Worm (Caenorhabditis elegans) whole organism, young adult: ENCODE measurements around the gene rpl-29.
A peak's percentile ranks its signal among the peaks of the same experiment; 100 is the strongest.
"Not testable (repeated sequence)": the region's sequence is repeated elsewhere in the genome, so short reads cannot be mapped to it uniquely, and the experiment has no call there.

Source experiments
- B0035.1 ChIP-seq: sonication (generic microtip); optimal IDR thresholded peaks from 2 replicates; lab custom pipeline; 2016; ENCODE audit warnings: missing genetic modification characterization, mild to moderate bottlenecking, missing compliant biosample characterization, missing genotype, missing genetic modification reagents
- F22D6.2 ChIP-seq: sonication (generic microtip); optimal IDR thresholded peaks from 2 replicates; lab custom pipeline; 2016; ENCODE audit warnings: mild to moderate bottlenecking, missing genetic modification characterization, missing compliant biosample characterization
- F57C9.4 ChIP-seq: sonication (generic microtip); optimal IDR thresholded peaks from 2 replicates; lab custom pipeline; 2017; ENCODE audit warnings: mild to moderate bottlenecking, missing genetic modification characterization, missing compliant biosample characterization
- Y79H2A.3 ChIP-seq: fragments of 200-800 bp; sonication (Bioruptor generic); conservative IDR thresholded peaks from 2 replicates; pipeline ENCODE4 v1.3.6; 2022; ENCODE audit warnings: missing genetic modification reagents, missing genetic modification characterization, missing compliant biosample characterization
- Y95B8A.8 ChIP-seq: fragments of 200-800 bp; sonication (Bioruptor generic); IDR thresholded peaks from 2 replicates; pipeline ENCODE4 v1.3.6; 2022; ENCODE audit warnings: missing genetic modification reagents, missing genetic modification characterization, missing compliant biosample characterization
- athp-1 ChIP-seq: sonication (generic microtip); optimal IDR thresholded peaks from 2 replicates; lab custom pipeline; 2017; ENCODE audit warnings: mild to moderate bottlenecking, missing genetic modification characterization, missing compliant biosample characterization
- attf-6 ChIP-seq: fragments of 200-800 bp; sonication (Bioruptor generic); IDR thresholded peaks from 2 replicates; pipeline ENCODE4 v1.3.6; 2022; ENCODE audit warnings: missing genetic modification reagents, missing genetic modification characterization, missing compliant biosample characterization
- bed-1 ChIP-seq: fragments of 200-800 bp; sonication (Bioruptor generic); IDR thresholded peaks from 2 replicates; pipeline ENCODE4 v1.3.6; 2022; ENCODE audit warnings: missing genetic modification reagents, missing genetic modification characterization, missing compliant biosample characterization
- bed-2 ChIP-seq: fragments of 200-800 bp; sonication (Bioruptor generic); IDR thresholded peaks from 2 replicates; pipeline ENCODE4 v1.3.6; 2022; ENCODE audit warnings: missing genetic modification reagents, missing genetic modification characterization, missing compliant biosample characterization
- ceh-100 ChIP-seq: fragments of 200-800 bp; sonication (Bioruptor generic); IDR thresholded peaks from 2 replicates; pipeline ENCODE4 v1.3.6; 2022; ENCODE audit warnings: missing genetic modification reagents, missing genetic modification characterization, missing compliant biosample characterization
- ceh-40 ChIP-seq: fragments of 200-800 bp; sonication (Bioruptor generic); IDR thresholded peaks from 2 replicates; pipeline ENCODE4 v1.3.6; 2022; ENCODE audit warnings: missing genetic modification characterization, missing compliant biosample characterization
- ceh-91 ChIP-seq: fragments of 200-800 bp; sonication (Bioruptor generic); IDR thresholded peaks from 2 replicates; pipeline ENCODE4 v1.3.6; 2022; ENCODE audit warnings: missing genetic modification reagents, missing genetic modification characterization, missing compliant biosample characterization
- dox-1 ChIP-seq: fragments of 200-800 bp; sonication (Bioruptor generic); IDR thresholded peaks from 2 replicates; pipeline ENCODE4 v1.3.6; 2022; ENCODE audit warnings: missing genetic modification reagents, missing genetic modification characterization, missing compliant biosample characterization
- egl-44 ChIP-seq: fragments of 200-800 bp; sonication (Bioruptor generic); IDR thresholded peaks from 2 replicates; pipeline ENCODE4 v1.3.6; 2022; ENCODE audit warnings: missing genetic modification reagents, missing genetic modification characterization, missing compliant biosample characterization
- egrh-3 ChIP-seq: fragments of 200-800 bp; sonication (Bioruptor generic); IDR thresholded peaks from 2 replicates; pipeline ENCODE4 v1.3.6; 2022; ENCODE audit warnings: missing genetic modification reagents, missing genetic modification characterization, missing compliant biosample characterization
- ekl-4 ChIP-seq: fragments of 200-800 bp; sonication (Bioruptor generic); IDR thresholded peaks from 2 replicates; pipeline ENCODE4 v1.3.6; 2022; ENCODE audit warnings: missing genetic modification reagents, missing genetic modification characterization, missing compliant biosample characterization
- gei-17 ChIP-seq: fragments of 200-800 bp; sonication (Bioruptor generic); optimal IDR thresholded peaks from 2 replicates; lab custom pipeline; 2018; ENCODE audit warnings: mild to moderate bottlenecking, missing genetic modification characterization, missing compliant biosample characterization
- hlh-26 ChIP-seq: fragments of 200-800 bp; sonication (Bioruptor generic); conservative IDR thresholded peaks from 2 replicates; pipeline ENCODE4 v1.3.6; 2022; ENCODE audit warnings: missing genetic modification reagents, missing genetic modification characterization, missing compliant biosample characterization
- hrde-1 ChIP-seq: sonication (generic microtip); optimal IDR thresholded peaks from 2 replicates; lab custom pipeline; 2016; ENCODE audit warnings: missing genetic modification characterization, mild to moderate bottlenecking, missing compliant biosample characterization, moderate library complexity, missing genotype, missing genetic modification reagents, borderline replicate concordance
- hsf-1 ChIP-seq: fragments of 200-800 bp; sonication (Bioruptor generic); IDR thresholded peaks from 2 replicates; pipeline ENCODE4 v1.3.6; 2022; ENCODE audit warnings: missing genetic modification reagents, missing genetic modification characterization, missing compliant biosample characterization
- let-526 ChIP-seq: fragments of 200-800 bp; sonication (Bioruptor generic); IDR thresholded peaks from 2 replicates; pipeline ENCODE4 v1.3.6; 2022; ENCODE audit warnings: missing genetic modification reagents, missing genetic modification characterization, missing compliant biosample characterization
- let-607 ChIP-seq, 2 experiments: fragments of 200-800 bp in 1 of 2; sonication (Bioruptor generic) in 1 of 2; sonication (generic microtip) in 1 of 2; optimal IDR thresholded peaks; 2 replicates each; lab custom pipeline; 2016 to 2018; ENCODE audit warnings: mild to moderate bottlenecking in 2 of 2, missing compliant biosample characterization in 2 of 2, missing genetic modification characterization in 2 of 2, moderate library complexity in 2 of 2, missing genotype in 1 of 2
- lin-35 ChIP-seq, 3 experiments: fragments of 150-350 bp in 2 of 3; sonication (generic microtip) in 1 of 3; optimal IDR thresholded peaks; 2 replicates each; lab custom pipeline; 2014 to 2018; ENCODE audit warnings: missing biosample characterization in 3 of 3, missing genetic modification characterization in 3 of 3, missing genetic modification reagents in 3 of 3
- madf-6 ChIP-seq: fragments of 200-800 bp; sonication (Bioruptor generic); IDR thresholded peaks from 2 replicates; pipeline ENCODE4 v1.3.6; 2022; ENCODE audit warnings: missing genetic modification reagents, missing genetic modification characterization, missing compliant biosample characterization
- mxl-1 ChIP-seq: sonication (generic microtip); optimal IDR thresholded peaks from 2 replicates; lab custom pipeline; 2016; ENCODE audit warnings: missing genetic modification characterization, missing compliant biosample characterization
- nfyb-1 ChIP-seq: fragments of 200-800 bp; sonication (Bioruptor generic); IDR thresholded peaks from 2 replicates; pipeline ENCODE4 v1.3.6; 2022; ENCODE audit warnings: missing genetic modification reagents, missing genetic modification characterization, missing compliant biosample characterization
- pha-4 ChIP-seq: fragments of 150-350 bp; sonication (generic microtip); optimal IDR thresholded peaks from 2 replicates; lab custom pipeline; 2014; ENCODE audit warnings: missing biosample characterization, missing genetic modification reagents, missing genetic modification characterization
- rcor-1 ChIP-seq: fragments of 200-800 bp; sonication (Bioruptor generic); IDR thresholded peaks from 2 replicates; pipeline ENCODE4 v1.3.6; 2022; ENCODE audit warnings: missing genetic modification reagents, missing genetic modification characterization, missing compliant biosample characterization
- snpc-4 ChIP-seq, 5 experiments: fragments of 150-350 bp in 1 of 5; sonication (generic microtip) in 4 of 5; optimal IDR thresholded peaks; 2 replicates each; lab custom pipeline; 2014 to 2018; ENCODE audit warnings: missing genetic modification characterization in 5 of 5, missing biosample characterization in 3 of 5, antibody characterized with exemption in 2 of 5, mild to moderate bottlenecking in 2 of 5, missing compliant biosample characterization in 2 of 5, missing genotype in 2 of 5, moderate library complexity in 2 of 5, missing genetic modification reagents in 1 of 5
- zfh-2 ChIP-seq: fragments of 200-800 bp; sonication (Bioruptor generic); conservative IDR thresholded peaks from 2 replicates; pipeline ENCODE4 v1.3.6; 2022; ENCODE audit warnings: missing genetic modification reagents, missing genetic modification characterization, missing compliant biosample characterization
- ztf-18 ChIP-seq: sonication (generic microtip); optimal IDR thresholded peaks from 2 replicates; lab custom pipeline; 2016; ENCODE audit warnings: missing genotype, mild to moderate bottlenecking, missing genetic modification characterization, missing compliant biosample characterization
- ztf-25 ChIP-seq: fragments of 200-800 bp; sonication (Bioruptor generic); IDR thresholded peaks from 2 replicates; pipeline ENCODE4 v1.3.6; 2022; ENCODE audit warnings: missing genetic modification reagents, missing genetic modification characterization, missing compliant biosample characterization

The rpl-29 gene

DNA sequence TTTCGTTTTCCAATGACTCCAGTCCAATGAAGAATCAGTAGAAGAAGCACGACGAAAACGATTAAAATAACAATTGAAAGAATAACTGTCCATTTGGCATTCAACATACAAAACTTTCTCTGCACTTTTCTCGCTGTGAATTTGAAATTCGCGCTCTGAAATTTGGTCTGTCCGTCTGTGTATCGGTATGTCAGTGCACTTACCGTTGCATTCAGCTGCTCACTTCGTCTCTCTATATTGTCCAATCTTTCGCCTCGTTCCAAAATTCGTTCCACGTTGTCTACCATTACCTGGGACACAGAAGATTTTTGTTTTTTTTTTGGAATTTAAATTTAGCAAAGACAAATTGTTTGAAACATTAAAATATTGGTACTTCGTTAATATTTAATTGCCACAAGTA is 21.6 kb upstream of the rpl-29 start:
- no peak for TF ChIP-seq lin-35 (GFP tag; optimal IDR thresholded peaks at IDR 0.05; lab: Kevin White, UChicago)
- no peak for TF ChIP-seq ztf-18
- no peak for TF ChIP-seq ekl-4 (GFP tag; lab: Robert Waterston, UW)
- no peak for TF ChIP-seq egl-44 (GFP tag; lab: Robert Waterston, UW)

ce11 chrIV:13862003-13862402 is 20.0 kb upstream of the rpl-29 start:
- TF ChIP-seq rcor-1 (GFP tag; lab: Robert Waterston, UW) (0 out of 2 replicates have a peak, but pooled peaks have one; percentile 29), ekl-4 (GFP tag; lab: Robert Waterston, UW) (peak; percentile 57; the same call in 1 of the 2 replicates), Y79H2A.3 (GFP tag; lab: Robert Waterston, UW) (0 out of 2 replicates have a peak, but pooled peaks have one; percentile 12), ceh-100 (GFP tag; lab: Robert Waterston, UW) (peak; percentile 45; the same call in 1 of the 2 replicates), snpc-4 (tag; optimal IDR thresholded peaks at IDR 0.05; lab: Kevin White, UChicago) (peak in 1 of 4 experiments; percentile 47), egrh-3 (GFP tag; lab: Robert Waterston, UW) (0 out of 2 replicates have a peak, but pooled peaks have one; percentile 28), dox-1 (peak; percentile 93; the same call in 1 of the 2 replicates), ceh-40 (GFP tag; lab: Robert Waterston, UW) (0 out of 2 replicates have a peak, but pooled peaks have one; percentile 58), hsf-1 (GFP tag; lab: Robert Waterston, UW) (peak; percentile 99), attf-6 (GFP tag; lab: Robert Waterston, UW) (peak; percentile 44; the same call in 1 of the 2 replicates), nfyb-1 (GFP tag; lab: Robert Waterston, UW) (peak; percentile 32; the same call in 1 of the 2 replicates)
- not testable (repeated sequence) for TF ChIP-seq snpc-4 (GFP tag; optimal IDR thresholded peaks at IDR 0.05; lab: Kevin White, UChicago)

- no peak for TF ChIP-seq B0035.1
- peak; percentile 19 for TF ChIP-seq pha-4
These were observed 16.9 kb upstream of the rpl-29 start, which contains the start of gene vamp-8 for ce11 chrIV:13865172-13865571. TSS of gene vamp-8 (minus strand) at chrIV:13865196.

- no peak for TF ChIP-seq egrh-3 (GFP tag; lab: Robert Waterston, UW)
- no peak for TF ChIP-seq F22D6.2 (tag; lab: Kevin White, UChicago)
- TF ChIP-seq mxl-1 (tag; lab: Kevin White, UChicago), result no peak
- TF ChIP-seq Y95B8A.8, result no peak
- no peak for TF ChIP-seq gei-17
- TF ChIP-seq bed-1 (GFP tag; lab: Robert Waterston, UW), result no peak
- TF ChIP-seq let-607 (tag; optimal IDR thresholded peaks at IDR 0.05; lab: Kevin White, UChicago), result no peak
- TF ChIP-seq athp-1 (tag; lab: Kevin White, UChicago), result no peak
- TF ChIP-seq B0035.1, result no peak
- no peak for TF ChIP-seq bed-2
- no peak for TF ChIP-seq F57C9.4 (tag; lab: Kevin White, UChicago)
- no peak for TF ChIP-seq hrde-1 (tag; lab: Kevin White, UChicago)
- no peak for TF ChIP-seq zfh-2 (GFP tag; lab: Robert Waterston, UW)
- no peak for TF ChIP-seq ceh-91 (GFP tag; lab: Robert Waterston, UW)
- TF ChIP-seq let-526, result no peak
- TF ChIP-seq snpc-4 (GFP tag; optimal IDR thresholded peaks at IDR 0.05; lab: Kevin White, UChicago), result no peak
- no peak for TF ChIP-seq snpc-4 (tag; optimal IDR thresholded peaks at IDR 0.05; lab: Kevin White, UChicago)
- no peak for TF ChIP-seq madf-6 (GFP tag; lab: Robert Waterston, UW)
- no peak for TF ChIP-seq ztf-25 (GFP tag; lab: Robert Waterston, UW)
- no peak for TF ChIP-seq hlh-26 (GFP tag; lab: Robert Waterston, UW)
- no peak for TF ChIP-seq pha-4
These were observed 15.3 kb upstream of the rpl-29 start, which contains the start of gene B0513.90 for ce11 chrIV:13866754-13867153. TSS of gene B0513.90 (plus strand) at chrIV:13867054.
